Fruit fly (Drosophila melanogaster) whole organism, embryonic: Measurements from ENCODE around the gene Prosbeta6.
A peak's percentile ranks its signal among the peaks of the same experiment; 100 is the strongest.

Experiments used
- CG10462 ChIP-seq: fragments of 200-800 bp; sonication (Bioruptor generic); optimal IDR thresholded peaks from 2 replicates; lab custom pipeline; 2016; ENCODE audit warnings: missing biosample characterization, missing genetic modification characterization
- CG10543 ChIP-seq: fragments of 200-800 bp; sonication (Bioruptor generic); optimal IDR thresholded peaks from 3 replicates; lab custom pipeline; 2017; ENCODE audit warnings: missing biosample characterization, mild to moderate bottlenecking, missing genetic modification characterization, moderate library complexity
- CG13894 ChIP-seq: fragments of 200-800 bp; sonication (Bioruptor generic); optimal IDR thresholded peaks from 3 replicates; lab custom pipeline; 2018; ENCODE audit warnings: missing biosample characterization, mild to moderate bottlenecking, missing genetic modification characterization, moderate library complexity
- CG14441 ChIP-seq: fragments of 200-800 bp; sonication (Bioruptor generic); IDR thresholded peaks from 2 replicates; pipeline ENCODE4 v1.3.6; 2022; ENCODE audit warnings: missing biosample characterization, missing genetic modification characterization
- CG14667 ChIP-seq: fragments of 200-800 bp; sonication (Bioruptor generic); IDR thresholded peaks from 2 replicates; pipeline ENCODE4 v1.3.6; 2022; ENCODE audit warnings: missing biosample characterization, missing genetic modification characterization
- CG15479 ChIP-seq: fragments of 200-800 bp; sonication (Bioruptor generic); optimal IDR thresholded peaks from 3 replicates; lab custom pipeline; 2019; ENCODE audit warnings: missing biosample characterization, mild to moderate bottlenecking, missing genetic modification characterization, moderate library complexity
- CG16863 ChIP-seq: fragments of 200-800 bp; sonication (Bioruptor generic); optimal IDR thresholded peaks from 3 replicates; lab custom pipeline; 2016; ENCODE audit warnings: missing biosample characterization, missing genetic modification characterization
- CG17328 ChIP-seq: fragments of 200-800 bp; sonication (Bioruptor generic); IDR thresholded peaks from 2 replicates; pipeline ENCODE4 v1.3.6; 2022; ENCODE audit warnings: missing biosample characterization, missing genetic modification characterization
- CG17568 ChIP-seq: fragments of 200-800 bp; sonication (Bioruptor generic); optimal IDR thresholded peaks from 2 replicates; lab custom pipeline; 2018; ENCODE audit warnings: missing biosample characterization, mild to moderate bottlenecking, missing genetic modification characterization, moderate library complexity
- CG2875 ChIP-seq: fragments of 200-800 bp; sonication (Bioruptor generic); optimal IDR thresholded peaks from 2 replicates; lab custom pipeline; 2017; ENCODE audit warnings: missing biosample characterization, mild to moderate bottlenecking, missing genetic modification characterization, missing genetic modification reagents
- CG30403 ChIP-seq: fragments of 200-800 bp; sonication (Bioruptor generic); optimal IDR thresholded peaks from 3 replicates; lab custom pipeline; 2016; ENCODE audit warnings: missing biosample characterization, missing genetic modification characterization
- CG3065 ChIP-seq: fragments of 200-800 bp; sonication (Bioruptor generic); optimal IDR thresholded peaks from 2 replicates; lab custom pipeline; 2016; ENCODE audit warnings: missing biosample characterization, missing genetic modification characterization
- CG3995 ChIP-seq: fragments of 200-800 bp; sonication (Bioruptor generic); optimal IDR thresholded peaks from 3 replicates; lab custom pipeline; 2016; ENCODE audit warnings: missing biosample characterization, missing genetic modification characterization
- CG4424 ChIP-seq: fragments of 200-800 bp; sonication (Bioruptor generic); optimal IDR thresholded peaks from 3 replicates; lab custom pipeline; 2016; ENCODE audit warnings: missing biosample characterization, missing genetic modification characterization
- CG6654 ChIP-seq: fragments of 200-800 bp; sonication (Bioruptor generic); optimal IDR thresholded peaks from 2 replicates; lab custom pipeline; 2017; ENCODE audit warnings: missing biosample characterization, mild to moderate bottlenecking, missing genetic modification characterization
- CG6854 ChIP-seq: fragments of 200-800 bp; sonication (Bioruptor generic); optimal IDR thresholded peaks from 3 replicates; lab custom pipeline; 2017; ENCODE audit warnings: missing biosample characterization, mild to moderate bottlenecking, missing genetic modification characterization
- CG7357 ChIP-seq: fragments of 200-800 bp; sonication (Bioruptor generic); IDR thresholded peaks from 3 replicates; pipeline ENCODE4 v1.3.6; 2022; ENCODE audit warnings: missing biosample characterization, missing genetic modification characterization
- CG7839 ChIP-seq: fragments of 200-800 bp; sonication (Bioruptor generic); optimal IDR thresholded peaks from 3 replicates; lab custom pipeline; 2018; ENCODE audit warnings: missing biosample characterization, mild to moderate bottlenecking, missing genetic modification characterization, moderate library complexity
- CG8290 ChIP-seq, 3 experiments: fragments of 200-800 bp; sonication (Bioruptor generic); optimal IDR thresholded peaks; 2 replicates each; lab custom pipeline; 2016 to 2019; ENCODE audit warnings: missing biosample characterization in 3 of 3, missing genetic modification characterization in 3 of 3, mild to moderate bottlenecking in 2 of 3, moderate library complexity in 1 of 3
- CG9437 ChIP-seq: fragments of 200-800 bp; sonication (Bioruptor generic); optimal IDR thresholded peaks from 2 replicates; lab custom pipeline; 2018; ENCODE audit warnings: missing biosample characterization, mild to moderate bottlenecking, missing genetic modification characterization
- Deaf1 ChIP-seq: fragments of 200-800 bp; optimal IDR thresholded peaks from 3 replicates; lab custom pipeline; 2019; ENCODE audit warnings: missing biosample characterization, mild to moderate bottlenecking, missing genetic modification characterization, moderate library complexity
- Fer2 ChIP-seq: fragments of 200-800 bp; sonication (Bioruptor generic); optimal IDR thresholded peaks from 2 replicates; lab custom pipeline; 2018; ENCODE audit warnings: missing biosample characterization, mild to moderate bottlenecking, missing genetic modification characterization, moderate library complexity
- GATAe ChIP-seq: fragments of 200-800 bp; sonication (Bioruptor generic); conservative IDR thresholded peaks from 2 replicates; pipeline ENCODE4 v1.3.6; 2022; ENCODE audit warnings: missing biosample characterization, missing genetic modification characterization
- NFAT ChIP-seq: fragments of 200-800 bp; sonication (Bioruptor generic); IDR thresholded peaks from 2 replicates; pipeline ENCODE4 v1.3.6; 2022; ENCODE audit warnings: missing biosample characterization, missing genetic modification characterization
- Sin3A ChIP-seq: fragments of >200 bp; optimal IDR thresholded peaks from 2 replicates; lab custom pipeline; 2018
- Sox100B ChIP-seq: fragments of 200-800 bp; sonication (Bioruptor generic); optimal IDR thresholded peaks from 3 replicates; lab custom pipeline; 2018; ENCODE audit warnings: missing biosample characterization, mild to moderate bottlenecking, missing genetic modification characterization
- Stat92E ChIP-seq, 3 experiments: fragments of >200 bp in 2 of 3; fragments of 200-800 bp in 1 of 3; sonication (Bioruptor generic) in 1 of 3; optimal IDR thresholded peaks; 2 replicates each; lab custom pipeline; 2017 to 2019; ENCODE audit warnings: missing biosample characterization in 3 of 3, missing genetic modification characterization in 3 of 3, mild to moderate bottlenecking in 1 of 3, moderate library complexity in 1 of 3
- TFAM ChIP-seq: fragments of 200-800 bp; sonication (Bioruptor generic); optimal IDR thresholded peaks from 2 replicates; lab custom pipeline; 2017; ENCODE audit warnings: missing biosample characterization, missing genetic modification characterization, inconsistent platforms
- Taf1 ChIP-seq: fragments of 200-800 bp; sonication (Bioruptor generic); IDR thresholded peaks from 2 replicates; pipeline ENCODE4 v1.3.6; 2022; ENCODE audit warnings: missing biosample characterization, missing genetic modification characterization
- chm ChIP-seq: fragments of 200-800 bp; sonication (Bioruptor generic); IDR thresholded peaks from 2 replicates; pipeline ENCODE4 v1.3.6; 2022; ENCODE audit warnings: missing biosample characterization, missing genetic modification characterization
- corto ChIP-seq: fragments of 200-800 bp; sonication (Bioruptor generic); optimal IDR thresholded peaks from 2 replicates; lab custom pipeline; 2016; ENCODE audit warnings: missing biosample characterization, mild to moderate bottlenecking, missing genetic modification characterization, moderate library complexity
- crol ChIP-seq: fragments of 200-800 bp; sonication (Bioruptor generic); IDR thresholded peaks from 2 replicates; pipeline ENCODE4 v1.3.6; 2022; ENCODE audit warnings: missing biosample characterization, missing genetic modification characterization
- crp ChIP-seq, 2 experiments: fragments of 200-800 bp; sonication (Bioruptor generic); optimal IDR thresholded peaks; 2 replicates in 1 of 2; 3 replicates in 1 of 2; lab custom pipeline; 2017; ENCODE audit warnings: missing biosample characterization in 2 of 2, missing genetic modification characterization in 2 of 2, mild to moderate bottlenecking in 1 of 2, moderate library complexity in 1 of 2
- dmrt99B ChIP-seq: fragments of 200-800 bp; sonication (Bioruptor generic); optimal IDR thresholded peaks from 2 replicates; lab custom pipeline; 2018; ENCODE audit warnings: missing biosample characterization, mild to moderate bottlenecking, missing genetic modification characterization, moderate library complexity
- gcm ChIP-seq: fragments of 200-800 bp; sonication (Bioruptor generic); optimal IDR thresholded peaks from 2 replicates; lab custom pipeline; 2019; ENCODE audit warnings: missing biosample characterization, mild to moderate bottlenecking, missing genetic modification characterization, moderate library complexity
- inv ChIP-seq: fragments of 200-800 bp; sonication (Bioruptor generic); IDR thresholded peaks from 2 replicates; pipeline ENCODE4 v1.3.6; 2022; ENCODE audit warnings: missing biosample characterization, missing genetic modification characterization; ENCODE audit not compliant: partially characterized antibody
- luna ChIP-seq: fragments of 200-800 bp; sonication (Bioruptor generic); optimal IDR thresholded peaks from 2 replicates; lab custom pipeline; 2016; ENCODE audit warnings: missing biosample characterization, missing genetic modification characterization
- nom ChIP-seq: fragments of 200-800 bp; sonication (Bioruptor generic); optimal IDR thresholded peaks from 2 replicates; lab custom pipeline; 2017; ENCODE audit warnings: missing biosample characterization, missing genetic modification characterization, mild to moderate bottlenecking, moderate library complexity, missing genetic modification reagents
- onecut ChIP-seq: fragments of 200-800 bp; sonication (Bioruptor generic); IDR thresholded peaks from 2 replicates; pipeline ENCODE4 v1.3.6; 2022; ENCODE audit warnings: missing biosample characterization, missing genetic modification characterization
- p53 ChIP-seq: fragments of 200-800 bp; sonication (Bioruptor generic); optimal IDR thresholded peaks from 2 replicates; lab custom pipeline; 2016; ENCODE audit warnings: missing biosample characterization, missing genetic modification characterization
- pita ChIP-seq: fragments of 200-800 bp; sonication (Bioruptor generic); optimal IDR thresholded peaks from 2 replicates; lab custom pipeline; 2017; ENCODE audit warnings: missing biosample characterization, mild to moderate bottlenecking, missing genetic modification characterization
- run ChIP-seq: fragments of 200-800 bp; sonication (Bioruptor generic); optimal IDR thresholded peaks from 3 replicates; lab custom pipeline; 2018; ENCODE audit warnings: missing biosample characterization, mild to moderate bottlenecking, missing genetic modification characterization
- sens-2 ChIP-seq: fragments of 200-800 bp; sonication (Bioruptor generic); IDR thresholded peaks from 2 replicates; pipeline ENCODE4 v1.3.6; 2022; ENCODE audit warnings: missing biosample characterization, missing genetic modification characterization
- sob ChIP-seq: fragments of 200-800 bp; sonication (Bioruptor generic); IDR thresholded peaks from 2 replicates; pipeline ENCODE4 v1.3.6; 2022; ENCODE audit warnings: missing biosample characterization, missing genetic modification characterization
- sr ChIP-seq: fragments of 200-800 bp; sonication (Bioruptor generic); IDR thresholded peaks from 3 replicates; pipeline ENCODE4 v1.3.6; 2022; ENCODE audit warnings: missing biosample characterization, missing genetic modification characterization
- sug ChIP-seq: fragments of 200-800 bp; optimal IDR thresholded peaks from 2 replicates; lab custom pipeline; 2019; ENCODE audit warnings: missing biosample characterization, mild to moderate bottlenecking, missing genetic modification characterization, moderate library complexity
- trh ChIP-seq: fragments of 200-800 bp; sonication (Bioruptor generic); optimal IDR thresholded peaks from 2 replicates; lab custom pipeline; 2016; ENCODE audit warnings: missing biosample characterization, missing genetic modification characterization
- wek ChIP-seq: fragments of 200-800 bp; sonication (Bioruptor generic); optimal IDR thresholded peaks from 3 replicates; lab custom pipeline; 2018; ENCODE audit warnings: missing biosample characterization, mild to moderate bottlenecking, missing genetic modification characterization, moderate library complexity
- wor ChIP-seq: fragments of 200-800 bp; sonication (Bioruptor generic); IDR thresholded peaks from 2 replicates; pipeline ENCODE4 v1.3.6; 2022; ENCODE audit warnings: missing biosample characterization, missing genetic modification characterization
- zen ChIP-seq: fragments of 200-800 bp; sonication (Bioruptor generic); optimal IDR thresholded peaks from 3 replicates; lab custom pipeline; 2018; ENCODE audit warnings: missing biosample characterization, mild to moderate bottlenecking, missing genetic modification characterization, moderate library complexity

The Prosbeta6 gene

DNA sequence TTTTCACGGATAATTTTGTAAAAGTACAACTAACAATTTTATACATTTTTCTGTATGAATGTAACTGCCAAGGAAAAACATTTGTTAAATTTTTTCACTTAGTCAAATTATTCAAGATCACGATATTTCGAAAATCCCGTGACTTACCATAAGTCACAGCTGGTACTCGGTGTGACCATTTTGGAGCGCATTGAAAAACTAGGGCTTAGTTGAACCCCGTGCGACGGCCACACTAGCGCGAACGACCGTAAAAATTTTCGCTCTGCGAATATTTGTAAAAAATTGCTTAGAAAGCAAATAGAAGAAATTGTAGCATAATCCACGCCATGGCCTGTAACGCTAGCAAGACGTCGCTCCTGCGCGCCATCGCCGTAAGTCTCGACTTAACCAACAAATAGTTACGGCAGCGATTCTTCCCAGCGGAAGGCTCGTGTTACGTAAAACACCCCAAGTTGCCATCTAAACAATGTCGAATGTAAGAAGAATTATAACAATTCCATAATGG lies 26.1 kb downstream of the Prosbeta6 start, which contains the start of gene UQCR-C2 (continued):
- no peak for TF ChIP-seq CG7839
- TF ChIP-seq nom (GFP tag; lab: Kevin White, UChicago): peak; percentile 36
- TF ChIP-seq CG14667 (GFP tag; lab: Robert Waterston, UW): no peak
- TF ChIP-seq CG10462: no peak
- peak; percentile 23 for TF ChIP-seq zen (tag; lab: Kevin White, UChicago)
- no peak for TF ChIP-seq inv (GFP tag; lab: Robert Waterston, UW)
- TF ChIP-seq CG10543 (GFP tag; lab: Kevin White, UChicago): no peak
- peak in 1 of 2 experiments; percentile 83 for TF ChIP-seq crp (GFP tag; optimal IDR thresholded peaks at IDR 0.05; lab: Kevin White, UChicago)
- no peak for TF ChIP-seq CG17568 (GFP tag; lab: Kevin White, UChicago)
- TF ChIP-seq Sox100B (GFP tag; lab: Kevin White, UChicago): no peak
- TF ChIP-seq NFAT (GFP tag; lab: Robert Waterston, UW): no peak
- no peak for TF ChIP-seq Deaf1
- no peak for TF ChIP-seq run (tag; lab: Kevin White, UChicago)
- no peak for TF ChIP-seq sr (GFP tag; lab: Robert Waterston, UW)
- TF ChIP-seq CG4424: no peak
- TF ChIP-seq crol (GFP tag; lab: Robert Waterston, UW): no peak
- TF ChIP-seq gcm (GFP tag; lab: Kevin White, UChicago): no peak
- no peak for TF ChIP-seq wek (GFP tag; lab: Kevin White, UChicago)
- TF ChIP-seq p53: no peak
- no peak for TF ChIP-seq corto (GFP tag; lab: Kevin White, UChicago)
- peak; percentile 54 for TF ChIP-seq CG13894 (tag; lab: Kevin White, UChicago)
- no peak for TF ChIP-seq Taf1 (GFP tag; lab: Robert Waterston, UW)
- TF ChIP-seq CG15479 (GFP tag; lab: Kevin White, UChicago): no peak
- TF ChIP-seq CG3065 (GFP tag; lab: Kevin White, UChicago): no peak
- no peak for TF ChIP-seq TFAM
- no peak for TF ChIP-seq CG7357 (GFP tag; lab: Robert Waterston, UW)
- no peak for TF ChIP-seq chm
- TF ChIP-seq CG30403: peak; percentile 8
- TF ChIP-seq CG6654: no peak
- TF ChIP-seq CG6854 (GFP tag; lab: Kevin White, UChicago): no peak
- no peak for TF ChIP-seq Fer2
- TF ChIP-seq CG17328 (GFP tag; lab: Robert Waterston, UW): no peak
- peak; percentile 49 for TF ChIP-seq sug (tag; lab: Kevin White, UChicago)
- TF ChIP-seq CG3995 (GFP tag; lab: Kevin White, UChicago): peak; percentile 100
- no peak for TF ChIP-seq GATAe (GFP tag; lab: Robert Waterston, UW)
- no peak for TF ChIP-seq CG14441 (GFP tag; lab: Robert Waterston, UW)
- TF ChIP-seq dmrt99B (tag; lab: Kevin White, UChicago): no peak
- no peak for TF ChIP-seq CG16863 (GFP tag; lab: Kevin White, UChicago)
- no peak for TF ChIP-seq CG2875
- TF ChIP-seq wor (GFP tag; lab: Robert Waterston, UW): no peak
- TF ChIP-seq onecut (GFP tag; lab: Robert Waterston, UW): no peak
- TF ChIP-seq luna (GFP tag; lab: Kevin White, UChicago): no peak
- no peak for TF ChIP-seq pita (GFP tag; lab: Kevin White, UChicago)
- TF ChIP-seq Stat92E (GFP tag; optimal IDR thresholded peaks at IDR 0.05; lab: Kevin White, UChicago): peak in 1 of 3 experiments; percentile 52
- no peak for TF ChIP-seq trh
- peak; percentile 84 for TF ChIP-seq CG9437
- TF ChIP-seq Sin3A (lab: Kevin White, UChicago): peak; percentile 39
- TF ChIP-seq CG8290 (GFP tag; optimal IDR thresholded peaks at IDR 0.05; lab: Kevin White, UChicago): peak; percentile 44
- TF ChIP-seq CG8290 (tag; optimal IDR thresholded peaks at IDR 0.05; lab: Kevin White, UChicago): peak in 1 of 2 experiments; percentile 61
- TF ChIP-seq sob (GFP tag; lab: Robert Waterston, UW): no peak
- TF ChIP-seq sens-2 (GFP tag; lab: Robert Waterston, UW): no peak
